Worm (Caenorhabditis elegans) whole organism, L2 larva: ENCODE results near the gene C03B1.4.

Experiments
- C34F6.9 ChIP-seq: fragments of 150-350 bp; optimal IDR thresholded peaks from 2 replicates; lab custom pipeline; 2014; ENCODE audit warnings: missing biosample characterization, missing genetic modification characterization
- F13H6.1 ChIP-seq: sonication (generic microtip); optimal IDR thresholded peaks from 2 replicates; lab custom pipeline; 2016; ENCODE audit warnings: missing genetic modification characterization, missing compliant biosample characterization
- R02D3.7 ChIP-seq: fragments of 150-350 bp; optimal IDR thresholded peaks from 2 replicates; lab custom pipeline; 2014; ENCODE audit warnings: missing biosample characterization, missing genetic modification characterization
- Y55F3AM.14 ChIP-seq: fragments of 200-800 bp; sonication (Bioruptor generic); optimal IDR thresholded peaks from 2 replicates; lab custom pipeline; 2018; ENCODE audit warnings: mild to moderate bottlenecking, missing genetic modification characterization, missing compliant biosample characterization
- ZK546.5 ChIP-seq: sonication (generic microtip); optimal IDR thresholded peaks from 2 replicates; lab custom pipeline; 2017; ENCODE audit warnings: missing biosample characterization, missing genetic modification characterization
- alr-1 ChIP-seq: fragments of 150-350 bp; optimal IDR thresholded peaks from 2 replicates; lab custom pipeline; 2014; ENCODE audit warnings: missing biosample characterization, missing genetic modification characterization
- ama-1 ChIP-seq: fragments of 150-350 bp; optimal IDR thresholded peaks from 2 replicates; lab custom pipeline; 2018; ENCODE audit warnings: inconsistent platforms
- blmp-1 ChIP-seq: sonication (generic microtip); optimal IDR thresholded peaks from 2 replicates; lab custom pipeline; 2017; ENCODE audit warnings: missing genetic modification characterization, mild to moderate bottlenecking, missing compliant biosample characterization, antibody characterized with exemption, moderate library complexity; ENCODE audit not compliant: insufficient read depth
- ceh-16 ChIP-seq: fragments of 150-350 bp; optimal IDR thresholded peaks from 2 replicates; lab custom pipeline; 2014; ENCODE audit warnings: missing biosample characterization, missing genetic modification characterization
- ceh-82 ChIP-seq: fragments of 150-350 bp; optimal IDR thresholded peaks from 2 replicates; lab custom pipeline; 2014; ENCODE audit warnings: missing biosample characterization, missing genetic modification characterization
- crh-2 ChIP-seq: sonication (generic microtip); optimal IDR thresholded peaks from 2 replicates; lab custom pipeline; 2017; ENCODE audit warnings: missing biosample characterization, missing genetic modification characterization
- dmd-4 ChIP-seq: sonication (generic microtip); optimal IDR thresholded peaks from 2 replicates; lab custom pipeline; 2017; ENCODE audit warnings: missing biosample characterization, missing genetic modification characterization
- egl-27 ChIP-seq: sonication (generic microtip); optimal IDR thresholded peaks from 3 replicates; lab custom pipeline; 2017; ENCODE audit warnings: missing biosample characterization, missing genetic modification reagents, missing genetic modification characterization
- elt-1 ChIP-seq: fragments of 150-350 bp; optimal IDR thresholded peaks from 2 replicates; lab custom pipeline; 2014; ENCODE audit warnings: missing biosample characterization, missing genetic modification characterization
- elt-3 ChIP-seq: sonication (generic microtip); optimal IDR thresholded peaks from 2 replicates; lab custom pipeline; 2017; ENCODE audit warnings: missing biosample characterization, missing genetic modification characterization
- fos-1 ChIP-seq: fragments of 150-350 bp; optimal IDR thresholded peaks from 2 replicates; lab custom pipeline; 2014; ENCODE audit warnings: missing biosample characterization, missing genetic modification characterization
- gmeb-1 ChIP-seq: fragments of 150-350 bp; optimal IDR thresholded peaks from 2 replicates; lab custom pipeline; 2014; ENCODE audit warnings: missing biosample characterization, missing genetic modification characterization
- lin-11 ChIP-seq: fragments of 150-350 bp; sonication (generic microtip); optimal IDR thresholded peaks from 2 replicates; lab custom pipeline; 2014; ENCODE audit warnings: missing biosample characterization, missing genetic modification characterization, inconsistent platforms, mixed read lengths
- lin-13 ChIP-seq: fragments of 150-350 bp; optimal IDR thresholded peaks from 2 replicates; lab custom pipeline; 2014; ENCODE audit warnings: missing biosample characterization, missing genetic modification reagents, missing genetic modification characterization
- lin-39 ChIP-seq: fragments of 150-350 bp; optimal IDR thresholded peaks from 2 replicates; lab custom pipeline; 2014; ENCODE audit warnings: missing biosample characterization, missing genetic modification reagents, missing genetic modification characterization
- lsy-2 ChIP-seq, 2 experiments: fragments of 150-350 bp in 1 of 2; sonication (generic microtip) in 1 of 2; optimal IDR thresholded peaks; 2 replicates each; lab custom pipeline; 2014 to 2017; ENCODE audit warnings: missing biosample characterization in 2 of 2, missing genetic modification characterization in 2 of 2
- nhr-10 ChIP-seq: sonication (generic microtip); optimal IDR thresholded peaks from 2 replicates; lab custom pipeline; 2017; ENCODE audit warnings: missing biosample characterization, missing genetic modification characterization
- nhr-11 ChIP-seq: fragments of 150-350 bp; optimal IDR thresholded peaks from 2 replicates; lab custom pipeline; 2014; ENCODE audit warnings: missing biosample characterization, missing genetic modification characterization
- nhr-129 ChIP-seq: fragments of 150-350 bp; optimal IDR thresholded peaks from 2 replicates; lab custom pipeline; 2014; ENCODE audit warnings: missing biosample characterization, missing genetic modification characterization
- nhr-21 ChIP-seq: fragments of 150-350 bp; optimal IDR thresholded peaks from 2 replicates; lab custom pipeline; 2014; ENCODE audit warnings: missing biosample characterization, missing genetic modification characterization
- nhr-237 ChIP-seq: fragments of 150-350 bp; optimal IDR thresholded peaks from 2 replicates; lab custom pipeline; 2014; ENCODE audit warnings: missing biosample characterization, missing genetic modification characterization
- nhr-25 ChIP-seq: fragments of 150-350 bp; sonication (generic microtip); optimal IDR thresholded peaks from 3 replicates; lab custom pipeline; 2014; ENCODE audit warnings: missing biosample characterization, missing genetic modification characterization
- nhr-6 ChIP-seq: fragments of 150-350 bp; optimal IDR thresholded peaks from 2 replicates; lab custom pipeline; 2014; ENCODE audit warnings: missing biosample characterization, missing genetic modification characterization
- peb-1 ChIP-seq: fragments of 150-350 bp; optimal IDR thresholded peaks from 2 replicates; lab custom pipeline; 2014; ENCODE audit warnings: missing biosample characterization, missing genetic modification characterization
- sma-3 ChIP-seq: sonication (generic microtip); optimal IDR thresholded peaks from 2 replicates; lab custom pipeline; 2016; ENCODE audit warnings: missing genetic modification reagents, missing genetic modification characterization, missing compliant biosample characterization
- sma-9 ChIP-seq, 2 experiments: fragments of 150-350 bp in 1 of 2; sonication (generic microtip) in 1 of 2; optimal IDR thresholded peaks; 2 replicates each; lab custom pipeline; 2014 to 2016; ENCODE audit warnings: missing genetic modification characterization in 2 of 2, mild to moderate bottlenecking in 1 of 2, missing biosample characterization in 1 of 2, missing compliant biosample characterization in 1 of 2, missing genetic modification reagents in 1 of 2, moderate library complexity in 1 of 2
- snpc-4 ChIP-seq: fragments of 150-350 bp; optimal IDR thresholded peaks from 2 replicates; lab custom pipeline; 2014; ENCODE audit warnings: missing biosample characterization, missing genetic modification characterization
- unc-55 ChIP-seq: fragments of 150-350 bp; sonication (generic microtip); optimal IDR thresholded peaks from 3 replicates; lab custom pipeline; 2014; ENCODE audit warnings: missing biosample characterization, missing genetic modification reagents, missing genetic modification characterization
- zag-1 ChIP-seq: fragments of 150-350 bp; optimal IDR thresholded peaks from 2 replicates; lab custom pipeline; 2014; ENCODE audit warnings: missing biosample characterization, missing genetic modification characterization
- ztf-1 ChIP-seq: fragments of 200-800 bp; sonication (Bioruptor generic); conservative IDR thresholded peaks from 2 replicates; pipeline ENCODE4 v1.3.6; 2022; ENCODE audit warnings: missing genetic modification characterization, missing compliant biosample characterization
- ztf-4 ChIP-seq: fragments of 150-350 bp; optimal IDR thresholded peaks from 2 replicates; lab custom pipeline; 2014; ENCODE audit warnings: missing biosample characterization, missing genetic modification characterization

C03B1.4 gene

DNA sequence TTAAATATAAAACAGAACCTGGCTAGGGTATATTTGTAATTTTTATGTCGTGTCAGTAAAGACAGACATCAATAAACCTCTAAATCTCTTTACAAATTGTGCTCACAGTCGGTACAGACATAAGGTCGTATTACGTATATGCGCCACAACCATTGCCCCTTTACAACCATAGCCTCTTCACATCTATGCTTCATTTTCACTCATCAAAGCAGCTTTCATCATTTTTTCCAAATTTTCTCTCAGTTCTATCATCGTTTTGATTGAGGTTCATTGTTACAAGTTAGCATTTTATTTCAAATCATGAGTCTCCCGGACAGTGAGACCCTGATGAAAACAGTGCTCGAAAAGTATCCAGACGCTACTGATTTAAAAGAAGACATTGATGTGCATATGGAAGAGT, at the start of gene C03B1.4:
Gene C03B1.4 (plus strand): TSS at position 301 of the 400 bp plus-strand sequence.
- TF ChIP-seq C34F6.9 (tag; lab: Kevin White, UChicago) (no peak), egl-27 (no peak), Y55F3AM.14 (GFP tag; lab: Kevin White, UChicago) (no peak), lin-39 (tag; lab: Kevin White, UChicago) (no peak), nhr-21 (tag; lab: Kevin White, UChicago) (no peak), R02D3.7 (no peak), elt-1 (tag; lab: Kevin White, UChicago) (no peak), nhr-11 (tag; lab: Kevin White, UChicago) (no peak), snpc-4 (no peak), elt-3 (tag; lab: Kevin White, UChicago) (no peak), ztf-1 (GFP tag; lab: Robert Waterston, UW) (no peak), zag-1 (tag; lab: Kevin White, UChicago) (no peak), dmd-4 (no peak), nhr-6 (tag; lab: Kevin White, UChicago) (no peak), ztf-4 (tag; lab: Kevin White, UChicago) (no peak), ceh-82 (tag; lab: Kevin White, UChicago) (no peak), nhr-10 (tag; lab: Kevin White, UChicago) (no peak), nhr-129 (tag; lab: Kevin White, UChicago) (no peak), gmeb-1 (tag; lab: Kevin White, UChicago) (no peak)
- TF ChIP-seq, all 48 proteins: peak for 0

DNA sequence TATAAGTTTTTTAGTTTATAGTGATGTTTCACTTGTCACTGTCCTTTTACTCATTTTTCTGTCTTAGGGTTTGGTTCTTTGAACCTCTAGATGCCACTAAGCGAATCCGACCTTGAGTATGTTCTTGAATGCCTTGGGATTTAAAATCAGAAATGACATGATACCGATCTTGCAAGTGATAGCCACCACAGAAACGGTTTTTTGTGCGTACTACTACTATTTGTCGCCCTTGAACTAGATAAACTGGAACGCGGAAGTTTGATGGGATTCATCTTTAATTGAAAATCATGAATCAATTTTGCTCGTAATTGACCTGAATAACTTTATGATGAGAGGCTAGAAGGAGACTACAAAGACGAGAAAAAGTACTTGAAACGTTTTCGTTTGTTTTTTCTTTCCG, 45.5 kb upstream of the C03B1.4 start:
- TF ChIP-seq peb-1 (tag; lab: Kevin White, UChicago), result no peak
- peak; percentile 81 for TF ChIP-seq sma-9 (GFP tag; optimal IDR thresholded peaks at IDR 0.05; lab: Kevin White, UChicago)
- no peak for TF ChIP-seq sma-9 (tag; optimal IDR thresholded peaks at IDR 0.05; lab: Kevin White, UChicago)
- no peak for TF ChIP-seq lin-13 (GFP tag; lab: Kevin White, UChicago)
- TF ChIP-seq egl-27, result peak; percentile 43
- TF ChIP-seq C34F6.9 (tag; lab: Kevin White, UChicago), result no peak
- no peak for TF ChIP-seq nhr-237
- TF ChIP-seq ceh-16 (tag; lab: Kevin White, UChicago), result peak; percentile 28
- TF ChIP-seq ZK546.5 (tag; lab: Kevin White, UChicago), result no peak
- TF ChIP-seq dmd-4, result no peak
- TF ChIP-seq Y55F3AM.14 (GFP tag; lab: Kevin White, UChicago), result no peak
- TF ChIP-seq ztf-4 (tag; lab: Kevin White, UChicago), result no peak
- no peak for TF ChIP-seq blmp-1
- no peak for TF ChIP-seq unc-55 (GFP tag; lab: Kevin White, UChicago)
- peak; percentile 28 for TF ChIP-seq fos-1 (tag; lab: Kevin White, UChicago)
- no peak for TF ChIP-seq elt-3 (tag; lab: Kevin White, UChicago)
- TF ChIP-seq lsy-2 (tag; optimal IDR thresholded peaks at IDR 0.05; lab: Kevin White, UChicago), result no peak
- no peak for TF ChIP-seq zag-1 (tag; lab: Kevin White, UChicago)
- TF ChIP-seq sma-3, result peak; percentile 21
- no peak for TF ChIP-seq R02D3.7
- TF ChIP-seq snpc-4, result no peak
- no peak for TF ChIP-seq ceh-82 (tag; lab: Kevin White, UChicago)
- no peak for TF ChIP-seq nhr-6 (tag; lab: Kevin White, UChicago)
- no peak for TF ChIP-seq lin-11
- no peak for TF ChIP-seq F13H6.1

ce11 chrX:6319546-6319945, 44.8 kb upstream of the C03B1.4 start, which contains the start of gene chtb-3:
Gene chtb-3 (minus strand): TSS chrX:6319646.
- no peak for TF ChIP-seq sma-3
- TF ChIP-seq blmp-1, result no peak
- TF ChIP-seq egl-27, result no peak
- no peak for TF ChIP-seq ztf-1 (GFP tag; lab: Robert Waterston, UW)
- TF ChIP-seq sma-9 (GFP tag; optimal IDR thresholded peaks at IDR 0.05; lab: Kevin White, UChicago), result no peak
- no peak for TF ChIP-seq sma-9 (tag; optimal IDR thresholded peaks at IDR 0.05; lab: Kevin White, UChicago)
- no peak for TF ChIP-seq ama-1 (lab: Kevin White, UChicago)
- no peak for TF ChIP-seq elt-3 (tag; lab: Kevin White, UChicago)
- no peak for TF ChIP-seq nhr-237
- TF ChIP-seq, all 48 proteins: peak for 0

DNA sequence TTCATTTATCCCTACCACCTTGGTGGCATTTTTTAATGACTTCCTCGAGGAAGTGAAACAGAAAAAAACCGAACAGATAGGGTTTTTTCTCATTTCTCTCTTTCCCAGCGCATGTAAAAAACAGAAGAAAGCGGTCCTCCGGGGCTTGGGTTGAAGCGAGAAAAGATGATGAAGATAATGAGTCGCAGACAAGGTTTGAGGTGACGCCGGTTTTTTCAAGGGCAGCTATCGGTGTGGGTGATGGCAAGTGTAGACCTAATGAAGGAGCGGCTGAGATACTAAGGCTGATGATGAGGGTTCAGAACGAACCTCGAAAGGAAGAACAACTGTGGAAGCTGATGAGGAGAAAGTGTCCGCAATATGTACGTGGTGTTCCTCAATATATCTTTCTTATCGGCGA, 43.4 kb upstream of the C03B1.4 start:
- TF ChIP-seq egl-27 (peak; percentile 58), nhr-21 (tag; lab: Kevin White, UChicago) (peak; percentile 13), sma-9 (GFP tag; optimal IDR thresholded peaks at IDR 0.05; lab: Kevin White, UChicago) (peak; percentile 9), sma-9 (tag; optimal IDR thresholded peaks at IDR 0.05; lab: Kevin White, UChicago) (no peak), blmp-1 (peak; percentile 69), sma-3 (peak; percentile 18), ZK546.5 (tag; lab: Kevin White, UChicago) (no peak), nhr-25 (tag; lab: Kevin White, UChicago) (peak; percentile 81), lin-11 (no peak), ama-1 (lab: Kevin White, UChicago) (no peak), ceh-16 (tag; lab: Kevin White, UChicago) (peak; percentile 41), crh-2 (tag; lab: Kevin White, UChicago) (peak; percentile 25), fos-1 (tag; lab: Kevin White, UChicago) (peak; percentile 22), alr-1 (tag; lab: Kevin White, UChicago) (no peak)
